Worm (Caenorhabditis elegans) whole organism, L2 larva: ENCODE results near the gene nas-19.
A peak's percentile ranks its signal among the peaks of the same experiment; 100 is the strongest.

Experiments used
- C34F6.9 ChIP-seq: fragments of 150-350 bp; optimal IDR thresholded peaks from 2 replicates; lab custom pipeline; 2014; ENCODE audit warnings: missing biosample characterization, missing genetic modification characterization
- F13H6.1 ChIP-seq: sonication (generic microtip); optimal IDR thresholded peaks from 2 replicates; lab custom pipeline; 2016; ENCODE audit warnings: missing genetic modification characterization, missing compliant biosample characterization
- R02D3.7 ChIP-seq: fragments of 150-350 bp; optimal IDR thresholded peaks from 2 replicates; lab custom pipeline; 2014; ENCODE audit warnings: missing biosample characterization, missing genetic modification characterization
- Y55F3AM.14 ChIP-seq: fragments of 200-800 bp; sonication (Bioruptor generic); optimal IDR thresholded peaks from 2 replicates; lab custom pipeline; 2018; ENCODE audit warnings: mild to moderate bottlenecking, missing genetic modification characterization, missing compliant biosample characterization
- ZK546.5 ChIP-seq: sonication (generic microtip); optimal IDR thresholded peaks from 2 replicates; lab custom pipeline; 2017; ENCODE audit warnings: missing biosample characterization, missing genetic modification characterization
- alr-1 ChIP-seq: fragments of 150-350 bp; optimal IDR thresholded peaks from 2 replicates; lab custom pipeline; 2014; ENCODE audit warnings: missing biosample characterization, missing genetic modification characterization
- aly-2 ChIP-seq: fragments of 150-350 bp; optimal IDR thresholded peaks from 2 replicates; lab custom pipeline; 2014; ENCODE audit warnings: missing biosample characterization, missing genetic modification characterization
- ama-1 ChIP-seq: fragments of 150-350 bp; optimal IDR thresholded peaks from 2 replicates; lab custom pipeline; 2018; ENCODE audit warnings: inconsistent platforms
- blmp-1 ChIP-seq: sonication (generic microtip); optimal IDR thresholded peaks from 2 replicates; lab custom pipeline; 2017; ENCODE audit warnings: missing genetic modification characterization, mild to moderate bottlenecking, missing compliant biosample characterization, antibody characterized with exemption, moderate library complexity; ENCODE audit not compliant: insufficient read depth
- ceh-16 ChIP-seq: fragments of 150-350 bp; optimal IDR thresholded peaks from 2 replicates; lab custom pipeline; 2014; ENCODE audit warnings: missing biosample characterization, missing genetic modification characterization
- ceh-82 ChIP-seq: fragments of 150-350 bp; optimal IDR thresholded peaks from 2 replicates; lab custom pipeline; 2014; ENCODE audit warnings: missing biosample characterization, missing genetic modification characterization
- crh-2 ChIP-seq: sonication (generic microtip); optimal IDR thresholded peaks from 2 replicates; lab custom pipeline; 2017; ENCODE audit warnings: missing biosample characterization, missing genetic modification characterization
- dmd-4 ChIP-seq: sonication (generic microtip); optimal IDR thresholded peaks from 2 replicates; lab custom pipeline; 2017; ENCODE audit warnings: missing biosample characterization, missing genetic modification characterization
- egl-27 ChIP-seq: sonication (generic microtip); optimal IDR thresholded peaks from 3 replicates; lab custom pipeline; 2017; ENCODE audit warnings: missing biosample characterization, missing genetic modification reagents, missing genetic modification characterization
- elt-1 ChIP-seq: fragments of 150-350 bp; optimal IDR thresholded peaks from 2 replicates; lab custom pipeline; 2014; ENCODE audit warnings: missing biosample characterization, missing genetic modification characterization
- elt-3 ChIP-seq: sonication (generic microtip); optimal IDR thresholded peaks from 2 replicates; lab custom pipeline; 2017; ENCODE audit warnings: missing biosample characterization, missing genetic modification characterization
- fos-1 ChIP-seq: fragments of 150-350 bp; optimal IDR thresholded peaks from 2 replicates; lab custom pipeline; 2014; ENCODE audit warnings: missing biosample characterization, missing genetic modification characterization
- gmeb-1 ChIP-seq: fragments of 150-350 bp; optimal IDR thresholded peaks from 2 replicates; lab custom pipeline; 2014; ENCODE audit warnings: missing biosample characterization, missing genetic modification characterization
- lin-11 ChIP-seq: fragments of 150-350 bp; sonication (generic microtip); optimal IDR thresholded peaks from 2 replicates; lab custom pipeline; 2014; ENCODE audit warnings: missing biosample characterization, missing genetic modification characterization, inconsistent platforms, mixed read lengths
- lin-13 ChIP-seq: fragments of 150-350 bp; optimal IDR thresholded peaks from 2 replicates; lab custom pipeline; 2014; ENCODE audit warnings: missing biosample characterization, missing genetic modification reagents, missing genetic modification characterization
- lin-39 ChIP-seq: fragments of 150-350 bp; optimal IDR thresholded peaks from 2 replicates; lab custom pipeline; 2014; ENCODE audit warnings: missing biosample characterization, missing genetic modification reagents, missing genetic modification characterization
- lsy-2 ChIP-seq, 2 experiments: fragments of 150-350 bp in 1 of 2; sonication (generic microtip) in 1 of 2; optimal IDR thresholded peaks; 2 replicates each; lab custom pipeline; 2014 to 2017; ENCODE audit warnings: missing biosample characterization in 2 of 2, missing genetic modification characterization in 2 of 2
- mab-5 ChIP-seq: fragments of 150-350 bp; optimal IDR thresholded peaks from 2 replicates; lab custom pipeline; 2014; ENCODE audit warnings: missing biosample characterization, missing genetic modification characterization
- mbf-1 ChIP-seq: sonication (generic microtip); optimal IDR thresholded peaks from 2 replicates; lab custom pipeline; 2017; ENCODE audit warnings: missing biosample characterization, missing genetic modification characterization
- mdl-1 ChIP-seq, 2 experiments: fragments of 150-350 bp in 1 of 2; sonication (generic microtip) in 1 of 2; optimal IDR thresholded peaks; 2 replicates each; lab custom pipeline; 2017; ENCODE audit warnings: missing biosample characterization in 2 of 2, missing genetic modification characterization in 2 of 2
- nhr-10 ChIP-seq: sonication (generic microtip); optimal IDR thresholded peaks from 2 replicates; lab custom pipeline; 2017; ENCODE audit warnings: missing biosample characterization, missing genetic modification characterization
- nhr-11 ChIP-seq: fragments of 150-350 bp; optimal IDR thresholded peaks from 2 replicates; lab custom pipeline; 2014; ENCODE audit warnings: missing biosample characterization, missing genetic modification characterization
- nhr-12 ChIP-seq: fragments of 150-350 bp; optimal IDR thresholded peaks from 2 replicates; lab custom pipeline; 2014; ENCODE audit warnings: missing biosample characterization, missing genetic modification characterization
- nhr-129 ChIP-seq: fragments of 150-350 bp; optimal IDR thresholded peaks from 2 replicates; lab custom pipeline; 2014; ENCODE audit warnings: missing biosample characterization, missing genetic modification characterization
- nhr-21 ChIP-seq: fragments of 150-350 bp; optimal IDR thresholded peaks from 2 replicates; lab custom pipeline; 2014; ENCODE audit warnings: missing biosample characterization, missing genetic modification characterization
- nhr-23 ChIP-seq: fragments of 150-350 bp; optimal IDR thresholded peaks from 2 replicates; lab custom pipeline; 2014; ENCODE audit warnings: missing biosample characterization, missing genetic modification reagents, missing genetic modification characterization
- nhr-237 ChIP-seq: fragments of 150-350 bp; optimal IDR thresholded peaks from 2 replicates; lab custom pipeline; 2014; ENCODE audit warnings: missing biosample characterization, missing genetic modification characterization
- nhr-25 ChIP-seq: fragments of 150-350 bp; sonication (generic microtip); optimal IDR thresholded peaks from 3 replicates; lab custom pipeline; 2014; ENCODE audit warnings: missing biosample characterization, missing genetic modification characterization
- nhr-6 ChIP-seq: fragments of 150-350 bp; optimal IDR thresholded peaks from 2 replicates; lab custom pipeline; 2014; ENCODE audit warnings: missing biosample characterization, missing genetic modification characterization
- nhr-77 ChIP-seq: fragments of 150-350 bp; optimal IDR thresholded peaks from 2 replicates; lab custom pipeline; 2014; ENCODE audit warnings: missing biosample characterization, missing genetic modification characterization
- peb-1 ChIP-seq: fragments of 150-350 bp; optimal IDR thresholded peaks from 2 replicates; lab custom pipeline; 2014; ENCODE audit warnings: missing biosample characterization, missing genetic modification characterization
- sem-4 ChIP-seq: fragments of 150-350 bp; optimal IDR thresholded peaks from 2 replicates; lab custom pipeline; 2014; ENCODE audit warnings: missing biosample characterization, missing genetic modification reagents, missing genetic modification characterization
- skn-1 ChIP-seq: sonication (generic microtip); optimal IDR thresholded peaks from 2 replicates; lab custom pipeline; 2017; ENCODE audit warnings: missing biosample characterization, missing genetic modification characterization
- sma-3 ChIP-seq: sonication (generic microtip); optimal IDR thresholded peaks from 2 replicates; lab custom pipeline; 2016; ENCODE audit warnings: missing genetic modification reagents, missing genetic modification characterization, missing compliant biosample characterization
- sma-9 ChIP-seq, 2 experiments: fragments of 150-350 bp in 1 of 2; sonication (generic microtip) in 1 of 2; optimal IDR thresholded peaks; 2 replicates each; lab custom pipeline; 2014 to 2016; ENCODE audit warnings: missing genetic modification characterization in 2 of 2, mild to moderate bottlenecking in 1 of 2, missing biosample characterization in 1 of 2, missing compliant biosample characterization in 1 of 2, missing genetic modification reagents in 1 of 2, moderate library complexity in 1 of 2
- snpc-4 ChIP-seq: fragments of 150-350 bp; optimal IDR thresholded peaks from 2 replicates; lab custom pipeline; 2014; ENCODE audit warnings: missing biosample characterization, missing genetic modification characterization
- unc-39 ChIP-seq: fragments of 150-350 bp; optimal IDR thresholded peaks from 2 replicates; lab custom pipeline; 2014; ENCODE audit warnings: missing biosample characterization, missing genetic modification characterization
- unc-55 ChIP-seq: fragments of 150-350 bp; sonication (generic microtip); optimal IDR thresholded peaks from 3 replicates; lab custom pipeline; 2014; ENCODE audit warnings: missing biosample characterization, missing genetic modification reagents, missing genetic modification characterization
- unc-62 ChIP-seq: fragments of 150-350 bp; optimal IDR thresholded peaks from 2 replicates; lab custom pipeline; 2014; ENCODE audit warnings: missing biosample characterization, missing genetic modification reagents, missing genetic modification characterization
- zag-1 ChIP-seq: fragments of 150-350 bp; optimal IDR thresholded peaks from 2 replicates; lab custom pipeline; 2014; ENCODE audit warnings: missing biosample characterization, missing genetic modification characterization
- ztf-1 ChIP-seq: fragments of 200-800 bp; sonication (Bioruptor generic); conservative IDR thresholded peaks from 2 replicates; pipeline ENCODE4 v1.3.6; 2022; ENCODE audit warnings: missing genetic modification characterization, missing compliant biosample characterization
- ztf-11 ChIP-seq: sonication (generic microtip); optimal IDR thresholded peaks from 2 replicates; lab custom pipeline; 2017; ENCODE audit warnings: missing biosample characterization, missing genetic modification characterization
- ztf-4 ChIP-seq: fragments of 150-350 bp; optimal IDR thresholded peaks from 2 replicates; lab custom pipeline; 2014; ENCODE audit warnings: missing biosample characterization, missing genetic modification characterization

nas-19 gene

DNA sequence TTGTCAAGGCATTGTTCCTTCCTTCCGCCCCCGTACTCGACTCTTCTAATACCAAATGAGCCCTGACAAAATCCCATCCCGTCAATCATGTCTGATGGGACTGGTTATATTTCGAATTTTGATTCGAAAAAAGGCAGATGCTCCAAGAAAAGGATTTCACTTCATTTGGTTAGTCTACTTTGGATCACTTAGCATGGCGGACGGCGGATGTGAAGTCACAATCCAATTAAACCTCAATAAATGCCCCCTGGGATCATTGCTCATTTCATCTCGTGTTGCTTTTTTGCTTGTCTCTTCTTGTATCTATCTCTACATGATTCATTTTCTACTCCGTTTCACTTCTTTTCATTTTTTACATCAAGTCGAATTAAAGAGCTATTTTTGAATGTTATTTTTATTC is 23.2 kb downstream of the nas-19 start:
- TF ChIP-seq lin-39 (tag; lab: Kevin White, UChicago), result no peak
- no peak for TF ChIP-seq F13H6.1 (tag; lab: Kevin White, UChicago)
- TF ChIP-seq nhr-10 (tag; lab: Kevin White, UChicago), result no peak
- no peak for TF ChIP-seq unc-39 (tag; lab: Kevin White, UChicago)
- TF ChIP-seq elt-1 (tag; lab: Kevin White, UChicago), result no peak
- no peak for TF ChIP-seq unc-55
- no peak for TF ChIP-seq nhr-25
- no peak for TF ChIP-seq mbf-1 (tag; lab: Kevin White, UChicago)
- TF ChIP-seq ztf-4 (tag; lab: Kevin White, UChicago), result no peak
- TF ChIP-seq lin-13 (GFP tag; lab: Kevin White, UChicago), result no peak
- TF ChIP-seq nhr-6 (tag; lab: Kevin White, UChicago), result no peak
- no peak for TF ChIP-seq zag-1 (tag; lab: Kevin White, UChicago)
- no peak for TF ChIP-seq mdl-1 (tag; optimal IDR thresholded peaks at IDR 0.05; lab: Kevin White, UChicago)
- TF ChIP-seq sma-3 (GFP tag; lab: Kevin White, UChicago), result no peak
- no peak for TF ChIP-seq aly-2
- TF ChIP-seq nhr-11 (tag; lab: Kevin White, UChicago), result no peak
- TF ChIP-seq, all 48 proteins: peak for 0

DNA sequence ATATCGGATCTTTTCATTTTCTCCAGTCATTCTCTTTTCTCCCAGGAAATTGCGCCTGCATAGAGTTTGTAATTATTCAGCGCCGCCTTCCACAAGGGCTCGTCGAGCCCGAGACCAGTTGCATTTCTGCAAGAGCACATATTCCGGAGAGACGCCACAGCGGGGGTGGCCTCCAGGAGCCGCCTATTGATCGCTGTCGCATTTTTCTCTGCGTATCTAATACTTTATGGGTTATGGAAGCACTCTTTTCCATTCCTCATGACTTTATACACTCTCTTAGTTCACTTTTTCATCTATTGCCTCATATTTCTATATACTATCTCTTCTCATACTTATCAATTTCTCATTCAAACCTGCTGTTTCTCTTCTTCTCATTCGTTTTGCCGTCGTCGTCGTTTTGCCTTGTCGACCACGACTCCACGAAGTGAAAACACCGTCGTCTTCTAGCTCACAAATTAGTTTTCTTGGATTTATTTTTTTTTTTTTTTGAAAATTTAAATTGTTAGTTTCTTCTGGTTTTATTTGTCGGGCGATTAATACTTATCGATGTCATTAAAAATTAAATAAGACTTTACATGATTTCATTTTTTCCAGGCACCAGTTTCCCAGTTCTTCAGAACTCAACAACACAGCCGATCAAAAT is 27.2 kb downstream of the nas-19 start, which contains the start of gene cnb-1:
Gene cnb-1, plus strand, starts transcription at position 593 of the 643 bp plus-strand sequence.
- peak; percentile 91 for TF ChIP-seq C34F6.9 (tag; lab: Kevin White, UChicago)
- no peak for TF ChIP-seq nhr-77 (tag; lab: Kevin White, UChicago)
- TF ChIP-seq gmeb-1 (tag; lab: Kevin White, UChicago), result peak; percentile 57
- TF ChIP-seq sma-9 (GFP tag; optimal IDR thresholded peaks at IDR 0.05; lab: Kevin White, UChicago), result peak; percentile 78
- TF ChIP-seq sma-9 (tag; optimal IDR thresholded peaks at IDR 0.05; lab: Kevin White, UChicago), result no peak
- TF ChIP-seq mab-5 (tag; lab: Kevin White, UChicago), result peak; percentile 53
- no peak for TF ChIP-seq unc-62 (GFP tag; lab: Kevin White, UChicago)
- peak; percentile 79 for TF ChIP-seq F13H6.1 (tag; lab: Kevin White, UChicago)
- no peak for TF ChIP-seq nhr-23
- no peak for TF ChIP-seq ama-1
- peak; percentile 87 for TF ChIP-seq unc-55
- TF ChIP-seq lin-13 (GFP tag; lab: Kevin White, UChicago), result no peak
- peak; percentile 43 for TF ChIP-seq sem-4 (tag; lab: Kevin White, UChicago)
- TF ChIP-seq mdl-1 (tag; optimal IDR thresholded peaks at IDR 0.05; lab: Kevin White, UChicago), result no peak
- no peak for TF ChIP-seq lin-39 (tag; lab: Kevin White, UChicago)
- no peak for TF ChIP-seq sma-3 (GFP tag; lab: Kevin White, UChicago)
- TF ChIP-seq nhr-21 (tag; lab: Kevin White, UChicago), result peak; percentile 45
- peak; percentile 33 for TF ChIP-seq ztf-4 (tag; lab: Kevin White, UChicago)
- peak; percentile 68 for TF ChIP-seq zag-1 (tag; lab: Kevin White, UChicago)
- TF ChIP-seq nhr-12 (tag; lab: Kevin White, UChicago), result no peak
- TF ChIP-seq egl-27, result peak; percentile 17
- TF ChIP-seq fos-1 (tag; lab: Kevin White, UChicago), result peak; percentile 39
- TF ChIP-seq lsy-2 (tag; optimal IDR thresholded peaks at IDR 0.05; lab: Kevin White, UChicago), result peak; percentile 13 to 79
- TF ChIP-seq alr-1, result no peak
- no peak for TF ChIP-seq ceh-16 (tag; lab: Kevin White, UChicago)
- TF ChIP-seq ztf-11 (tag; lab: Kevin White, UChicago), result no peak
- TF ChIP-seq blmp-1, result no peak
- TF ChIP-seq snpc-4 (tag; lab: Kevin White, UChicago), result peak; percentile 40
- peak; percentile 26 for TF ChIP-seq nhr-6 (tag; lab: Kevin White, UChicago)
- TF ChIP-seq nhr-11 (tag; lab: Kevin White, UChicago), result no peak
- TF ChIP-seq mbf-1 (tag; lab: Kevin White, UChicago), result no peak
- TF ChIP-seq crh-2, result peak; percentile 80
- no peak for TF ChIP-seq elt-3
- no peak for TF ChIP-seq aly-2
- TF ChIP-seq nhr-10 (tag; lab: Kevin White, UChicago), result no peak
- TF ChIP-seq nhr-237, result no peak
- no peak for TF ChIP-seq ceh-82 (tag; lab: Kevin White, UChicago)
- no peak for TF ChIP-seq dmd-4
- peak; percentile 53 for TF ChIP-seq nhr-129 (tag; lab: Kevin White, UChicago)
- no peak for TF ChIP-seq unc-39 (tag; lab: Kevin White, UChicago)
- no peak for TF ChIP-seq R02D3.7 (tag; lab: Kevin White, UChicago)
- no peak for TF ChIP-seq Y55F3AM.14
- TF ChIP-seq peb-1 (tag; lab: Kevin White, UChicago), result no peak
- no peak for TF ChIP-seq nhr-25
- no peak for TF ChIP-seq ztf-1
- TF ChIP-seq skn-1, result no peak
- peak; percentile 82 for TF ChIP-seq lin-11 (tag; lab: Kevin White, UChicago)
- TF ChIP-seq elt-1 (tag; lab: Kevin White, UChicago), result no peak
- no peak for TF ChIP-seq ZK546.5 (tag; lab: Kevin White, UChicago)
